Worm (Caenorhabditis elegans) whole organism, L1 larva: ENCODE measurements around the gene gegf-1.

Experiments
- C04F5.9 ChIP-seq: sonication (generic microtip); optimal IDR thresholded peaks from 2 replicates; lab custom pipeline; 2016; ENCODE audit warnings: missing genetic modification characterization, missing compliant biosample characterization
- C16A3.4 ChIP-seq: fragments of 150-350 bp; optimal IDR thresholded peaks from 2 replicates; lab custom pipeline; 2014; ENCODE audit warnings: missing biosample characterization, missing genetic modification characterization
- alr-1 ChIP-seq: fragments of 200-800 bp; sonication (Bioruptor generic); optimal IDR thresholded peaks from 2 replicates; lab custom pipeline; 2018; ENCODE audit warnings: borderline replicate concordance, mild to moderate bottlenecking, missing genetic modification characterization, missing compliant biosample characterization
- ceh-63 ChIP-seq: fragments of 200-800 bp; sonication (Bioruptor generic); optimal IDR thresholded peaks from 2 replicates; lab custom pipeline; 2018; ENCODE audit warnings: mild to moderate bottlenecking, missing genetic modification characterization, missing compliant biosample characterization
- ceh-8 ChIP-seq: fragments of 200-800 bp; sonication (Bioruptor generic); optimal IDR thresholded peaks from 2 replicates; lab custom pipeline; 2018; ENCODE audit warnings: mild to moderate bottlenecking, missing genetic modification characterization, moderate library complexity, missing compliant biosample characterization
- ceh-90 ChIP-seq: sonication (generic microtip); optimal IDR thresholded peaks from 2 replicates; lab custom pipeline; 2016; ENCODE audit warnings: missing genetic modification characterization, missing compliant biosample characterization
- ces-1 ChIP-seq: fragments of 150-350 bp; optimal IDR thresholded peaks from 2 replicates; lab custom pipeline; 2014; ENCODE audit warnings: missing biosample characterization, missing genetic modification reagents, missing genetic modification characterization
- efl-1 ChIP-seq, 4 experiments: fragments of 150-350 bp; optimal IDR thresholded peaks in 3 of 4; peaks in 1 of 4; 1 replicate in 1 of 4; 2 replicates in 3 of 4; lab custom pipeline; 2014; ENCODE audit warnings: missing biosample characterization in 2 of 4, missing genetic modification characterization in 2 of 4, missing genetic modification reagents in 2 of 4
- efl-3 ChIP-seq: fragments of 200-800 bp; sonication (Bioruptor generic); optimal IDR thresholded peaks from 2 replicates; lab custom pipeline; 2018; ENCODE audit warnings: mild to moderate bottlenecking, missing genetic modification characterization, missing compliant biosample characterization
- ets-5 ChIP-seq: fragments of 200-800 bp; sonication (Bioruptor generic); IDR thresholded peaks from 2 replicates; pipeline ENCODE4 v1.3.6; 2022; ENCODE audit warnings: missing genetic modification characterization, missing compliant biosample characterization
- fkh-10 ChIP-seq: sonication (generic microtip); optimal IDR thresholded peaks from 2 replicates; lab custom pipeline; 2017; ENCODE audit warnings: missing biosample characterization, missing genetic modification reagents, missing genetic modification characterization
- fkh-4 ChIP-seq: sonication (generic microtip); optimal IDR thresholded peaks from 2 replicates; lab custom pipeline; 2016; ENCODE audit warnings: missing compliant biosample characterization, missing genetic modification characterization, borderline replicate concordance
- fkh-8 ChIP-seq: sonication (generic microtip); optimal IDR thresholded peaks from 2 replicates; lab custom pipeline; 2016; ENCODE audit warnings: mild to moderate bottlenecking, missing genetic modification characterization, missing compliant biosample characterization
- hlh-17 ChIP-seq: fragments of 200-800 bp; sonication (Bioruptor generic); optimal IDR thresholded peaks from 2 replicates; lab custom pipeline; 2018; ENCODE audit warnings: missing genetic modification characterization, mild to moderate bottlenecking, missing compliant biosample characterization, moderate library complexity, borderline replicate concordance
- hlh-4 ChIP-seq: sonication (generic microtip); optimal IDR thresholded peaks from 2 replicates; lab custom pipeline; 2016; ENCODE audit warnings: mild to moderate bottlenecking, missing genetic modification characterization, missing compliant biosample characterization
- hpl-2 ChIP-seq: fragments of 150-350 bp; optimal IDR thresholded peaks from 2 replicates; lab custom pipeline; 2014; ENCODE audit warnings: missing biosample characterization, missing genetic modification reagents, missing genetic modification characterization
- jun-1 ChIP-seq: fragments of 150-350 bp; optimal IDR thresholded peaks from 2 replicates; lab custom pipeline; 2014; ENCODE audit warnings: missing biosample characterization, missing genetic modification reagents, missing genetic modification characterization
- lin-14 ChIP-seq: fragments of 200-800 bp; sonication (Bioruptor generic); optimal IDR thresholded peaks from 2 replicates; lab custom pipeline; 2018; ENCODE audit warnings: mild to moderate bottlenecking, missing genetic modification characterization, moderate library complexity, missing compliant biosample characterization
- lin-35 ChIP-seq, 2 experiments: fragments of 150-350 bp; optimal IDR thresholded peaks; 2 replicates each; lab custom pipeline; 2014; ENCODE audit warnings: missing biosample characterization in 2 of 2, missing genetic modification characterization in 2 of 2, missing genetic modification reagents in 2 of 2
- lin-39 ChIP-seq: fragments of 150-350 bp; optimal IDR thresholded peaks from 2 replicates; lab custom pipeline; 2014; ENCODE audit warnings: missing biosample characterization, missing genetic modification reagents, missing genetic modification characterization
- mep-1 ChIP-seq: fragments of 150-350 bp; optimal IDR thresholded peaks from 2 replicates; lab custom pipeline; 2014; ENCODE audit warnings: missing biosample characterization, missing genetic modification characterization
- nhr-11 ChIP-seq: fragments of 150-350 bp; optimal IDR thresholded peaks from 2 replicates; lab custom pipeline; 2014; ENCODE audit warnings: missing biosample characterization, missing genetic modification characterization
- nhr-12 ChIP-seq: sonication (generic microtip); optimal IDR thresholded peaks from 2 replicates; lab custom pipeline; 2017; ENCODE audit warnings: missing biosample characterization, missing genetic modification characterization
- nhr-19 ChIP-seq: fragments of 200-800 bp; sonication (Bioruptor generic); conservative IDR thresholded peaks from 2 replicates; pipeline ENCODE4 v1.3.6; 2022; ENCODE audit warnings: missing genetic modification characterization, missing compliant biosample characterization
- nhr-20 ChIP-seq: sonication (generic microtip); optimal IDR thresholded peaks from 2 replicates; lab custom pipeline; 2016; ENCODE audit warnings: mild to moderate bottlenecking, missing genetic modification characterization, missing compliant biosample characterization
- nhr-237 ChIP-seq: fragments of 150-350 bp; optimal IDR thresholded peaks from 2 replicates; lab custom pipeline; 2014; ENCODE audit warnings: missing biosample characterization, missing genetic modification characterization
- nhr-28 ChIP-seq: fragments of 150-350 bp; optimal IDR thresholded peaks from 2 replicates; lab custom pipeline; 2014; ENCODE audit warnings: missing biosample characterization, missing genetic modification characterization
- nhr-47 ChIP-seq: sonication (generic microtip); optimal IDR thresholded peaks from 2 replicates; lab custom pipeline; 2016; ENCODE audit warnings: mild to moderate bottlenecking, missing genetic modification characterization, moderate library complexity, missing compliant biosample characterization
- nhr-71 ChIP-seq: sonication (generic microtip); optimal IDR thresholded peaks from 2 replicates; lab custom pipeline; 2016; ENCODE audit warnings: mild to moderate bottlenecking, missing genetic modification characterization, moderate library complexity, missing compliant biosample characterization
- nhr-76 ChIP-seq: sonication (generic microtip); optimal IDR thresholded peaks from 2 replicates; lab custom pipeline; 2017; ENCODE audit warnings: missing biosample characterization, missing genetic modification characterization
- nhr-85 ChIP-seq: sonication (generic microtip); peaks from one replicate; lab custom pipeline; 2016; ENCODE audit warnings: missing genetic modification characterization, inconsistent platforms, missing compliant biosample characterization
- nhr-90 ChIP-seq: sonication (generic microtip); optimal IDR thresholded peaks from 2 replicates; lab custom pipeline; 2016; ENCODE audit warnings: mild to moderate bottlenecking, missing genetic modification characterization, missing compliant biosample characterization; ENCODE audit not compliant: poor library complexity
- skn-1 ChIP-seq: fragments of 150-350 bp; optimal IDR thresholded peaks from 2 replicates; lab custom pipeline; 2014; ENCODE audit warnings: missing biosample characterization, missing genetic modification characterization
- sox-4 ChIP-seq: sonication (generic microtip); optimal IDR thresholded peaks from 2 replicates; lab custom pipeline; 2016; ENCODE audit warnings: missing genetic modification characterization, missing compliant biosample characterization
- unc-130 ChIP-seq: fragments of 150-350 bp; optimal IDR thresholded peaks from 2 replicates; lab custom pipeline; 2017; ENCODE audit warnings: missing biosample characterization, missing genetic modification characterization, inconsistent platforms
- unc-62 ChIP-seq: fragments of 150-350 bp; optimal IDR thresholded peaks from 2 replicates; lab custom pipeline; 2014; ENCODE audit warnings: missing biosample characterization, missing genetic modification reagents, missing genetic modification characterization
- unc-86 ChIP-seq: sonication (generic microtip); optimal IDR thresholded peaks from 2 replicates; lab custom pipeline; 2016; ENCODE audit warnings: missing genetic modification characterization, missing compliant biosample characterization
- vab-15 ChIP-seq: sonication (generic microtip); optimal IDR thresholded peaks from 2 replicates; lab custom pipeline; 2017; ENCODE audit warnings: missing genotype, mild to moderate bottlenecking, missing genetic modification characterization, missing compliant biosample characterization
- zip-4 ChIP-seq: fragments of 200-800 bp; sonication (Bioruptor generic); optimal IDR thresholded peaks from 2 replicates; lab custom pipeline; 2018; ENCODE audit warnings: mild to moderate bottlenecking, missing genetic modification characterization, moderate library complexity, missing compliant biosample characterization
- ztf-11 ChIP-seq, 2 experiments: sonication (generic microtip); optimal IDR thresholded peaks; 2 replicates each; lab custom pipeline; 2016 to 2017; ENCODE audit warnings: missing genetic modification characterization in 2 of 2, missing biosample characterization in 1 of 2, missing compliant biosample characterization in 1 of 2
- ztf-4 ChIP-seq: fragments of 150-350 bp; optimal IDR thresholded peaks from 2 replicates; lab custom pipeline; 2014; ENCODE audit warnings: missing biosample characterization, missing genetic modification characterization

Gene gegf-1

ce11 chrIV:184184-184583, 26.5 kb upstream of the gegf-1 start, which contains the start of gene pnc-1:
Gene pnc-1 (plus strand): TSS chrIV:184484.
- TF ChIP-seq unc-130 (tag; lab: Kevin White, UChicago) (no peak), C04F5.9 (tag; lab: Kevin White, UChicago) (no peak), nhr-12 (tag; lab: Kevin White, UChicago) (no peak), hpl-2 (GFP tag; lab: Kevin White, UChicago) (no peak), hlh-4 (tag; lab: Kevin White, UChicago) (no peak), vab-15 (tag; lab: Kevin White, UChicago) (no peak)

- TF ChIP-seq nhr-90 (tag; lab: Kevin White, UChicago) (no peak), lin-14 (GFP tag; lab: Kevin White, UChicago) (no peak), nhr-20 (tag; lab: Kevin White, UChicago) (no peak), ceh-90 (no peak), ces-1 (GFP tag; lab: Kevin White, UChicago) (no peak), sox-4 (tag; lab: Kevin White, UChicago) (no peak)
Observed at ce11 chrIV:183519-183918, 25.8 kb upstream of the gegf-1 start.

- TF ChIP-seq unc-86 (tag; lab: Kevin White, UChicago): no peak
- no peak for TF ChIP-seq nhr-11 (tag; lab: Kevin White, UChicago)
- TF ChIP-seq efl-1 (optimal IDR thresholded peaks at IDR 0.05; lab: Kevin White, UChicago): no peak
- TF ChIP-seq efl-1 (GFP tag; optimal IDR thresholded peaks at IDR 0.05 in 1 of 2; lab: Kevin White, UChicago): peak in 1 of 2 experiments; percentile 90
Observed at ce11 chrIV:179700-180099, 22.0 kb upstream of the gegf-1 start.

ce11 chrIV:178696-179095, 21.0 kb upstream of the gegf-1 start, which contains the start of gene tcl-2:
Gene tcl-2 (plus strand): TSS chrIV:179083.
- TF ChIP-seq lin-35 (GFP tag; optimal IDR thresholded peaks at IDR 0.05; lab: Kevin White, UChicago) (no peak), unc-62 (GFP tag; lab: Kevin White, UChicago) (no peak), nhr-47 (tag; lab: Kevin White, UChicago) (no peak), fkh-8 (tag; lab: Kevin White, UChicago) (no peak), nhr-19 (GFP tag; lab: Robert Waterston, UW) (no peak), ceh-8 (GFP tag; lab: Kevin White, UChicago) (no peak), mep-1 (tag; lab: Kevin White, UChicago) (no peak), nhr-28 (no peak), fkh-10 (GFP tag; lab: Kevin White, UChicago) (no peak), nhr-20 (tag; lab: Kevin White, UChicago) (no peak), C16A3.4 (tag; lab: Kevin White, UChicago) (no peak), lin-39 (no peak), hlh-4 (tag; lab: Kevin White, UChicago) (no peak), nhr-76 (tag; lab: Kevin White, UChicago) (no peak), ces-1 (GFP tag; lab: Kevin White, UChicago) (no peak), ztf-11 (tag; optimal IDR thresholded peaks at IDR 0.05; lab: Kevin White, UChicago) (no peak), hlh-17 (GFP tag; lab: Kevin White, UChicago) (no peak), ceh-63 (GFP tag; lab: Kevin White, UChicago) (no peak)

ce11 chrIV:177487-177886, 19.8 kb upstream of the gegf-1 start:
- TF ChIP-seq fkh-10 (GFP tag; lab: Kevin White, UChicago): no peak
- TF ChIP-seq jun-1 (tag; lab: Kevin White, UChicago): no peak
- no peak for TF ChIP-seq lin-35 (GFP tag; optimal IDR thresholded peaks at IDR 0.05; lab: Kevin White, UChicago)
- no peak for TF ChIP-seq efl-3 (GFP tag; lab: Kevin White, UChicago)
- TF ChIP-seq ets-5 (GFP tag; lab: Robert Waterston, UW): no peak
- no peak for TF ChIP-seq nhr-28
- no peak for TF ChIP-seq skn-1 (tag; lab: Kevin White, UChicago)
- peak; percentile 32 for TF ChIP-seq lin-14 (GFP tag; lab: Kevin White, UChicago)
- TF ChIP-seq efl-1 (optimal IDR thresholded peaks at IDR 0.05; lab: Kevin White, UChicago): no peak
- TF ChIP-seq efl-1 (GFP tag; optimal IDR thresholded peaks at IDR 0.05 in 1 of 2; lab: Kevin White, UChicago): peak in 1 of 2 experiments; percentile 34
- TF ChIP-seq alr-1 (tag; lab: Kevin White, UChicago): no peak
- peak; percentile 10 for TF ChIP-seq nhr-71 (tag; lab: Kevin White, UChicago)
- no peak for TF ChIP-seq fkh-4
- TF ChIP-seq zip-4: no peak
- TF ChIP-seq nhr-237 (tag; lab: Kevin White, UChicago): no peak
- TF ChIP-seq nhr-85: peak; percentile 82
- no peak for TF ChIP-seq ztf-4
